Worm (Caenorhabditis elegans) whole organism, mixed stage, embryonic: ENCODE measurements around the gene txt-4.
A peak's percentile ranks its signal among the peaks of the same experiment; 100 is the strongest.

Experiments
- M03D4.4 ChIP-seq: sonication (generic microtip); optimal IDR thresholded peaks from 2 replicates; lab custom pipeline; 2017; ENCODE audit warnings: mild to moderate bottlenecking, missing genetic modification characterization, missing compliant biosample characterization
- bed-3 ChIP-seq: fragments of 200-800 bp; sonication (Bioruptor generic); optimal IDR thresholded peaks from 3 replicates; lab custom pipeline; 2018; ENCODE audit warnings: mild to moderate bottlenecking, missing genetic modification characterization, moderate library complexity, missing compliant biosample characterization
- blmp-1 ChIP-seq: fragments of 150-350 bp; optimal IDR thresholded peaks from 2 replicates; lab custom pipeline; 2014; ENCODE audit warnings: missing biosample characterization, missing genetic modification characterization
- ceh-39 ChIP-seq: fragments of 150-350 bp; optimal IDR thresholded peaks from 2 replicates; lab custom pipeline; 2014; ENCODE audit warnings: missing biosample characterization, missing genetic modification characterization
- ceh-43 ChIP-seq: fragments of 200-800 bp; sonication (Bioruptor generic); optimal IDR thresholded peaks from 2 replicates; lab custom pipeline; 2018; ENCODE audit warnings: mild to moderate bottlenecking, missing genetic modification characterization, moderate library complexity, missing compliant biosample characterization
- ceh-83 ChIP-seq: fragments of 200-800 bp; sonication (Bioruptor generic); optimal IDR thresholded peaks from 2 replicates; lab custom pipeline; 2018; ENCODE audit warnings: mild to moderate bottlenecking, missing genetic modification characterization, missing compliant biosample characterization
- ces-1 ChIP-seq: fragments of 150-350 bp; optimal IDR thresholded peaks from 2 replicates; lab custom pipeline; 2014; ENCODE audit warnings: missing biosample characterization, missing genetic modification reagents, missing genetic modification characterization
- cnd-1 ChIP-seq: fragments of 200-800 bp; sonication (Bioruptor generic); optimal IDR thresholded peaks from 2 replicates; lab custom pipeline; 2018; ENCODE audit warnings: mild to moderate bottlenecking, missing genetic modification characterization, missing compliant biosample characterization
- elt-1 ChIP-seq: sonication (generic microtip); optimal IDR thresholded peaks from 2 replicates; lab custom pipeline; 2017; ENCODE audit warnings: missing genetic modification characterization, mild to moderate bottlenecking, missing compliant biosample characterization, antibody characterized with exemption, moderate library complexity, borderline replicate concordance; ENCODE audit not compliant: insufficient read depth
- elt-3 ChIP-seq: fragments of 150-350 bp; optimal IDR thresholded peaks from 2 replicates; lab custom pipeline; 2014; ENCODE audit warnings: missing biosample characterization, missing genetic modification characterization
- ham-2 ChIP-seq: fragments of 200-800 bp; sonication (Bioruptor generic); optimal IDR thresholded peaks from 2 replicates; lab custom pipeline; 2018; ENCODE audit warnings: mild to moderate bottlenecking, missing genetic modification characterization, missing compliant biosample characterization
- hlh-1 ChIP-seq: fragments of 150-350 bp; optimal IDR thresholded peaks from 2 replicates; lab custom pipeline; 2014; ENCODE audit warnings: missing biosample characterization, missing genetic modification reagents, missing genetic modification characterization
- lin-13 ChIP-seq: fragments of 150-350 bp; optimal IDR thresholded peaks from 2 replicates; lab custom pipeline; 2014; ENCODE audit warnings: missing biosample characterization, missing genetic modification characterization
- lin-32 ChIP-seq: fragments of 200-800 bp; sonication (Bioruptor generic); optimal IDR thresholded peaks from 2 replicates; lab custom pipeline; 2018; ENCODE audit warnings: mild to moderate bottlenecking, missing genetic modification characterization, missing compliant biosample characterization
- lsy-2 ChIP-seq: fragments of 150-350 bp; optimal IDR thresholded peaks from 2 replicates; lab custom pipeline; 2014; ENCODE audit warnings: missing biosample characterization, missing genetic modification characterization
- mab-5 ChIP-seq: fragments of 150-350 bp; optimal IDR thresholded peaks from 2 replicates; lab custom pipeline; 2014; ENCODE audit warnings: missing biosample characterization, missing genetic modification characterization
- mep-1 ChIP-seq: fragments of 150-350 bp; optimal IDR thresholded peaks from 2 replicates; lab custom pipeline; 2017; ENCODE audit warnings: missing biosample characterization, missing genetic modification reagents, missing genetic modification characterization, inconsistent platforms
- mls-2 ChIP-seq: sonication (generic microtip); optimal IDR thresholded peaks from 2 replicates; lab custom pipeline; 2016; ENCODE audit warnings: mild to moderate bottlenecking, missing genetic modification characterization, moderate library complexity, missing compliant biosample characterization
- nhr-12 ChIP-seq: fragments of 150-350 bp; optimal IDR thresholded peaks from 2 replicates; lab custom pipeline; 2014; ENCODE audit warnings: missing biosample characterization, missing genetic modification characterization
- nhr-2 ChIP-seq: fragments of 150-350 bp; optimal IDR thresholded peaks from 2 replicates; lab custom pipeline; 2014; ENCODE audit warnings: missing biosample characterization, missing genetic modification characterization
- nhr-237 ChIP-seq: fragments of 150-350 bp; optimal IDR thresholded peaks from 2 replicates; lab custom pipeline; 2014; ENCODE audit warnings: missing biosample characterization, missing genetic modification characterization
- nhr-28 ChIP-seq: fragments of 150-350 bp; optimal IDR thresholded peaks from 2 replicates; lab custom pipeline; 2014; ENCODE audit warnings: missing biosample characterization, missing genetic modification characterization
- nhr-76 ChIP-seq: sonication (generic microtip); optimal IDR thresholded peaks from 2 replicates; lab custom pipeline; 2017; ENCODE audit warnings: missing biosample characterization, missing genetic modification characterization
- pha-4 ChIP-seq: fragments of 150-350 bp; optimal IDR thresholded peaks from 2 replicates; lab custom pipeline; 2018; ENCODE audit warnings: missing biosample characterization, missing genetic modification reagents, missing genetic modification characterization
- sem-2 ChIP-seq: fragments of 200-800 bp; sonication (Bioruptor generic); optimal IDR thresholded peaks from 2 replicates; lab custom pipeline; 2018; ENCODE audit warnings: mild to moderate bottlenecking, missing genetic modification characterization, missing compliant biosample characterization
- snpc-4 ChIP-seq: fragments of 150-350 bp; optimal IDR thresholded peaks from 2 replicates; lab custom pipeline; 2014; ENCODE audit warnings: missing biosample characterization, missing genetic modification characterization
- sptf-1 ChIP-seq: sonication (generic microtip); optimal IDR thresholded peaks from 2 replicates; lab custom pipeline; 2017; ENCODE audit warnings: mild to moderate bottlenecking, missing genetic modification characterization, moderate library complexity, missing compliant biosample characterization
- tbx-8 ChIP-seq: fragments of 200-800 bp; sonication (Bioruptor generic); optimal IDR thresholded peaks from 2 replicates; lab custom pipeline; 2018; ENCODE audit warnings: mild to moderate bottlenecking, missing genetic modification characterization, moderate library complexity, missing compliant biosample characterization
- unc-62 ChIP-seq: fragments of 150-350 bp; optimal IDR thresholded peaks from 2 replicates; lab custom pipeline; 2014; ENCODE audit warnings: missing biosample characterization, missing genetic modification reagents, missing genetic modification characterization
- zip-8 ChIP-seq: fragments of 150-350 bp; optimal IDR thresholded peaks from 2 replicates; lab custom pipeline; 2014; ENCODE audit warnings: missing biosample characterization, missing genetic modification characterization
- ztf-11 ChIP-seq: fragments of 150-350 bp; optimal IDR thresholded peaks from 2 replicates; lab custom pipeline; 2014; ENCODE audit warnings: missing biosample characterization, missing genetic modification characterization

Gene txt-4

ce11 chrIV:1523418-1523817 lies 13.1 kb downstream of the txt-4 start, which contains the start of gene K03H6.1:
Gene K03H6.1, plus strand, starts transcription at chrIV:1523718.
- no peak for TF ChIP-seq ceh-43 (GFP tag; lab: Kevin White, UChicago)
- TF ChIP-seq ztf-11 (tag; lab: Kevin White, UChicago): no peak
- no peak for TF ChIP-seq nhr-237 (tag; lab: Kevin White, UChicago)
- TF ChIP-seq mab-5: no peak
- TF ChIP-seq mep-1 (tag; lab: Kevin White, UChicago): no peak
- TF ChIP-seq cnd-1 (tag; lab: Kevin White, UChicago): no peak
- no peak for TF ChIP-seq unc-62
- no peak for TF ChIP-seq ces-1 (GFP tag; lab: Kevin White, UChicago)
- no peak for TF ChIP-seq zip-8 (tag; lab: Kevin White, UChicago)
- no peak for TF ChIP-seq mls-2 (tag; lab: Kevin White, UChicago)
- no peak for TF ChIP-seq lin-32 (GFP tag; lab: Kevin White, UChicago)

ce11 chrIV:1536316-1536715 lies 26.0 kb downstream of the txt-4 start, which contains the start of gene K03H6.5:
Gene K03H6.5, minus strand, starts transcription at chrIV:1536416.
- no peak for TF ChIP-seq lin-32 (GFP tag; lab: Kevin White, UChicago)
- no peak for TF ChIP-seq mls-2 (tag; lab: Kevin White, UChicago)
- TF ChIP-seq tbx-8 (GFP tag; lab: Kevin White, UChicago): no peak
- no peak for TF ChIP-seq elt-3 (tag; lab: Kevin White, UChicago)
- TF ChIP-seq zip-8 (tag; lab: Kevin White, UChicago): no peak
- TF ChIP-seq mab-5: no peak
- TF ChIP-seq ham-2 (GFP tag; lab: Kevin White, UChicago): no peak
- TF ChIP-seq sptf-1 (tag; lab: Kevin White, UChicago): no peak
- no peak for TF ChIP-seq unc-62
- TF ChIP-seq lsy-2 (tag; lab: Kevin White, UChicago): no peak
- TF ChIP-seq nhr-2 (tag; lab: Kevin White, UChicago): no peak
- no peak for TF ChIP-seq bed-3 (GFP tag; lab: Kevin White, UChicago)
- TF ChIP-seq sem-2 (GFP tag; lab: Kevin White, UChicago): no peak
- no peak for TF ChIP-seq lin-13 (tag; lab: Kevin White, UChicago)

ce11 chrIV:1547129-1547528 lies 36.8 kb downstream of the txt-4 start:
- TF ChIP-seq ham-2 (GFP tag; lab: Kevin White, UChicago) (no peak), ces-1 (GFP tag; lab: Kevin White, UChicago) (no peak), lsy-2 (tag; lab: Kevin White, UChicago) (no peak), hlh-1 (tag; lab: Kevin White, UChicago) (no peak), M03D4.4 (tag; lab: Kevin White, UChicago) (no peak), blmp-1 (tag; lab: Kevin White, UChicago) (no peak), ceh-43 (GFP tag; lab: Kevin White, UChicago) (no peak), cnd-1 (tag; lab: Kevin White, UChicago) (no peak), elt-1 (tag; lab: Kevin White, UChicago) (no peak), pha-4 (no peak), ztf-11 (tag; lab: Kevin White, UChicago) (no peak), nhr-237 (tag; lab: Kevin White, UChicago) (no peak), ceh-39 (tag; lab: Kevin White, UChicago) (no peak), ceh-83 (GFP tag; lab: Kevin White, UChicago) (no peak), sptf-1 (tag; lab: Kevin White, UChicago) (no peak), mls-2 (tag; lab: Kevin White, UChicago) (no peak), zip-8 (tag; lab: Kevin White, UChicago) (no peak), nhr-12 (tag; lab: Kevin White, UChicago) (no peak)

- TF ChIP-seq ceh-39 (tag; lab: Kevin White, UChicago): no peak
- TF ChIP-seq ham-2 (GFP tag; lab: Kevin White, UChicago): peak; percentile 50
- TF ChIP-seq cnd-1 (tag; lab: Kevin White, UChicago): no peak
- TF ChIP-seq snpc-4 (tag; lab: Kevin White, UChicago): no peak
- no peak for TF ChIP-seq nhr-28 (tag; lab: Kevin White, UChicago)
- no peak for TF ChIP-seq sptf-1 (tag; lab: Kevin White, UChicago)
- no peak for TF ChIP-seq tbx-8 (GFP tag; lab: Kevin White, UChicago)
- no peak for TF ChIP-seq ces-1 (GFP tag; lab: Kevin White, UChicago)
- no peak for TF ChIP-seq zip-8 (tag; lab: Kevin White, UChicago)
- TF ChIP-seq ztf-11 (tag; lab: Kevin White, UChicago): no peak
- no peak for TF ChIP-seq bed-3 (GFP tag; lab: Kevin White, UChicago)
- TF ChIP-seq sem-2 (GFP tag; lab: Kevin White, UChicago): no peak
- TF ChIP-seq elt-3 (tag; lab: Kevin White, UChicago): no peak
- no peak for TF ChIP-seq nhr-76 (tag; lab: Kevin White, UChicago)
- no peak for TF ChIP-seq hlh-1 (tag; lab: Kevin White, UChicago)
- no peak for TF ChIP-seq lin-32 (GFP tag; lab: Kevin White, UChicago)
- peak; percentile 88 for TF ChIP-seq elt-1 (tag; lab: Kevin White, UChicago)
- TF ChIP-seq, all 35 proteins: peak for 2
Observed at ce11 chrIV:1548457-1548861, 38.1 kb downstream of the txt-4 start, which contains the start of gene col-107. Gene col-107, plus strand, starts transcription at chrIV:1548721.
